Worm (Caenorhabditis elegans) whole organism, dauer: ENCODE measurements around the gene F17A2.16.
"Not testable (repeated sequence)": the region's sequence is repeated elsewhere in the genome, so short reads cannot be mapped to it uniquely, and the experiment has no call there.

Source experiments
- unc-62 ChIP-seq: sonication (generic microtip); optimal IDR thresholded peaks from 2 replicates; lab custom pipeline; 2017; ENCODE audit warnings: missing biosample characterization, missing genetic modification reagents, missing genetic modification characterization

Gene F17A2.16

DNA sequence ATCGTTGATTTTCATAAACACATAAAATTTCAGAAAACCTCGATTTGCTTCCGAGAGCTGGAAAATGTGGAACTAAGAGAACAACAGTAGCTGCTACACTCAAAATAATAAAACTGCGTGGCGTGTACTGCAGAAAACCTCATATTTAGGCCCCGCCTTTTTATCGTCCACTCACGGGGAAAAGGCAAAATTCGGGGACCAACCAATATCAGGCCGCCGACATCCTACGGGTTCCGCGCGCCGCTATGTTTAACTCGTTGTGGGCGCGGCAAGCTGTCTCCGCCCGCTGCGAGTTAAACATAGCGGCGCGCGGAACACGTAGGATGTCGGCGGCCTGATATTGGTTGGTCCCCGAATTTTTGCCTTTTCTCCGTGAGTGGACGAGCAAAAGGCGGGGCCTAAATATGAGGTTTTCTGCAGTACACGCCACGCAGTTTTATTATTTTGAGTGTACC, at the start of gene F17A2.16:
Gene F17A2.16 (plus strand): TSS at position 405 of the 455 bp plus-strand sequence.
- TF ChIP-seq unc-62 = not testable (repeated sequence)

DNA sequence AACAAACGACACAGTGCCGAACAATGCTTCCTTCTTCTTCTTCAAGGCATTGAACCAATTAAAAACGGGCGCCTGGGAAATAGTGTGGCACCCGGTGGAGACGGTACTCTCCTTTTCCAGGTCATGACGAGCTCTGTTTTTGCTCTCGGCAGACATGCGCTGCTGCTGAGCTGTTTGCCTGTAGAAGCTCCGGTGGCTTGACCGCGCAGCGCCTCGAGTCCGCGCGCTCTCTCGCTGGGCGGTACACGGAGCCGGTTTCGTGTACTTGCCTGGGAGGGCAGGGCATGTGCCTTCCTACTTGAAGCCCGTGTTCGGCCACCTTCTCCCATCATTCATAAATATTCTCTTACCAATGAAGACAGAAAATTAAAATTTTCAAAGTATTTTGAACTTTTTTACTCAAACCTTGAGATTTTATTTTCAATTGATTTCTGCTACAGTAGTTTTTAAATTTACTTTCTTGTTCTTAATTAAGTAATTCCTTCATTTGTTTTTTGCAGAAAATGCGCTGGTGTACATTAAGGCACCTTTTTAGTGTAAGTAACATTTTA, 47.8 kb upstream of the F17A2.16 start, which contains the start of gene E01G6.1:
Gene E01G6.1 (plus strand): TSS at position 501 of the 551 bp plus-strand sequence.
- no peak for TF ChIP-seq unc-62

DNA sequence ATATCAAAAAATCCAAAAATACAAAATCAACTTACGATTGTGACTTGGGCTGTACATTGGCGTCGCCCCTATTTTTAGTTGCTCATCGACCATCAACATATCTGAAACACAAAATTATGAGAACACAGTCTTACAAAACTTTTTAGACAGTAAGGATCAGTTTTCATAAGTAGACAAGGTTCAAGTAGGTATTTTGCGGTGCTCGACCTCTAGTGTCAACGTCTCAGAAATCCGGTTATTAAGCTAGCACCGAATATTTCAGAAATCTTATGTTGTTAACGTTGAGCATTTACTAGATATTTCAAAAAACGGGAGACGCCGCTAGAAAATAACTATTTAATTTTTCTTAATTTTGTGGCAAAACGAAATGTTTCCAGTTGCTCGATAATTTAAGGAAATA, 37.4 kb upstream of the F17A2.16 start, which contains the start of gene otpl-8:
Gene otpl-8 (minus strand): TSS at position 101 of the 400 bp plus-strand sequence.
- TF ChIP-seq unc-62 = no peak

DNA sequence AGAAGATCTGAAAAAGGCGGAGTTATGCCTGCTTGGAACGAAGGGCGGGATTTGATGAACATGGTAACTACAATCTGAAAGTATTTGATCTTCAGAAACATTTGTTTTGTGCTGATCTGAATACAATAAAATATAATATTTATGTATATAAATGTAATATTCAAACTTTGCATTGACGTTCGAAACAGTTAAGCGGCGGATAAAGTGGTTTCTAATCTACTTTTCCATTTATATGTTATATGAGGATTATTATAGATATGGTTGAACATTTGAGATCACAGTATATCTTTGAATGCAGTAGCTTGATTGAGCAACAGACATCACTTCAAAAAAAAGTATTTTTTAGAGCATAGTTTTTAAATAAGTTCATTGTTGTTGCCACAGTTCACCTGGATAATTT, 34.4 kb upstream of the F17A2.16 start, which contains the start of gene H19J13.2:
Gene H19J13.2 (minus strand): TSS at position 101 of the 400 bp plus-strand sequence.
- no peak for TF ChIP-seq unc-62

DNA sequence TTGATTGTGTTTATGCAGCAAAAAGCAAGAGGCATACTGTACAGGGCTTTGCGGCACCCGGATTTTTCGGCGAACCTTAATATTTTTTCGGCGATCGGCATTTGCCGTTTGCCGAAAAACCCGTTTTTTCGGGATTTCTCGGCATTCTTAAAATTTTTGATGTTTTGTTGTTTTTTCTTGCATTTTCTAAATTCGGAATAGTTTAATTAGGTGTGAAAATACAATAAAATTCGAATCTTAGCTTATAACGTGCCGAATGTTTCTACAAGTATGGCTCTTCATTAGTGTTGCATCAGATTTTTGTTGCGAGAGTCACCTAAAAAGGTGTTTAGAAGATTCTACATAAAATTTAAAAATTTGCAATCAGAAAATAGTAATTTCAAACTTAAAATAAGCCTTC, 32.7 kb upstream of the F17A2.16 start, which contains the start of gene C04B4.6:
Gene C04B4.6 (minus strand): TSS at position 101 of the 400 bp plus-strand sequence.
- no peak for TF ChIP-seq unc-62

DNA sequence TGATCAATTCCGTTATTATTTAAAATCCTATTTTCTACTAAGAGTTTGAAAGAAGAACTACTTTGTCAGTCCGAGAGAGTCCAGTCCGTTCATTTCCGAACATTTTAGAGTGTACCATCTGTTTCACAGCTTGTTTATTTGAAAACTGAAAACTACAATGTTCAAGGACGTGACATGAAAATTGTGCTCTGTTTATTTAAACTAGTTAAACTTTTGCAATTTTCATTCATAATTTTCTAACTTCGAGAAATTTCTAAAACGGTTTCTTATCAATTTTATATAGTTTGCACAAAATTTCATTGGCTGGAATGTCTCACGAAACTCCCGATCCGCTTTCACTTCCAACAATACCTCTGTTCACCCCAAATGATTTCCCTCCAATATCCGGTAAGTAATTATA, 27.8 kb upstream of the F17A2.16 start, which contains the start of gene C04B4.1:
Gene C04B4.1 (plus strand): TSS at position 301 of the 400 bp plus-strand sequence.
- no peak for TF ChIP-seq unc-62

DNA sequence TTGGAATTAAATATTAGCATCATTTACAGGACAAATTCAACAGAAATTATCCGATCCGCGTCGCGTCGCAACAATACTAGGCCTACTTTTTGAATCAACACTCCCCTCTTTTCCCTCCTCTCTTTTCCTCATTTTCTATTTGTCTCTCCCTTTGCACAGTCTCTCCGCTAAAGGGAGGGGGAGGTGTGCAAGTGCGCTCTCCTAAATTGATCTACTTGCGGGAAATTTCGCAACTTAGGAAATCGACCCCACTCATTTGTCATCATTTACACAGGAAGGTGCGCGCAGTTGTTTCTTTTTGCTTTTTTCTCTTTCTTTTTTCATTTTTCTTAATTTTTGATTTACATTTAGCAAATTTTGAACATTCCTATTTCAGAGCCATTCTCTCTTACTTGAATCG, 25.3 kb upstream of the F17A2.16 start, which contains the start of gene C04B4.2:
Gene C04B4.2 (plus strand): TSS at position 371 of the 400 bp plus-strand sequence.
- no peak for TF ChIP-seq unc-62

DNA sequence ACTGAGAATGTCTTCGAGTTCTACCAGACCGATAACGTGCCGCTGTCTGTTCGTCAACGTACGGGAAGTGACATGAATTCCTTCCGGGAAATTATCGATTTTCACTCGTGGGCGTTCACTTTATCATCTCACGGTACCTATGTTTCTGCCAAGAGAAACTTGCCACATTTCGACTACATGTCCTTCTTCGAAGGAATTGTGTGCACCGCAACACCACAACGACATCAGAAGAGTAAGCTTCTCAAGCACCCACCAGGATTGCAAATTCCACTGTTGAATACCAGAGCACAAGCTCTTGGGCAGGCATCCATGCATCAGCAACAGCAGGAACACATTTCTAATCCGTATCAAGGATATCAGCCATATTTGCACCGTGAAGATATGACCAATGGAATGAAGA, 24.1 kb upstream of the F17A2.16 start:
- no peak for TF ChIP-seq unc-62

DNA sequence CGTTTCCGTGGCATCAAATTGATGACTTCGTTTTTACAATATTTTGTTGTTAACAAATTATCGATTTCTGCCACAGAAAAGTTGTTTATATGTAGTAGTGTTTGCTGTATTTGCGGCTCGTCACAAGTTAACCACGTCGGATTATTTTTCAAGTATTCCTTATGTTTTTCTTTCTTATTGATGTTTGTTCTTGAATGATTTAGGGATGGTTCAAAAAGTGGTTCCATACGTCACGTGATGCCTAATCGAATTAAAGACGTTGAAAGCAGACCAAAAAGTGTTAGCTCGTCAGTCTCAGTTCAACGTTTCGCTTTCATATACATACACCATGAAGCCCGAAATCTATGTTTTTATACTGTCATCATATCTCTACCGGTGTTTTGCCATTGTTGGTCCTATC, 22.8 kb upstream of the F17A2.16 start, which contains the start of gene lips-2:
Gene lips-2 (plus strand): TSS at position 301 of the 400 bp plus-strand sequence.
- TF ChIP-seq unc-62 = no peak

DNA sequence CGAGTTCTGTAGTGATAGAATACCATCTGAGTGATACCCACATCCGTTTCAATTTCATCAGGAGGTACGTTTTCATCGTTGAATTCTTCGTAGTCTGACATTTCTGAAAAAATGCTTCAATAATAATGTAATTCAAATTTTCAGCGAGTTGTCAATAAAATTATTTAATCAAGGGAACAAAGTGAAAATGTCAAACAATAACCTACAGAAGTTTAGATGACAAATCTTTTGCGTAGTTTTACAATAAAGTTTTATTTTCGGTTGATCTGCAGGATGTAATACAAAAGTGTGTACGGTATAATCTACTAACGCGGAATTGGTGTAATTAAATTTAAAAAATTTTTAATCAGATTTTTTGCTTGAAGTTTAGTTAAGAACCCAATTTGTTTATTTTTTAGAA, 20.0 kb upstream of the F17A2.16 start, which contains the start of gene C04B4.5:
Gene C04B4.5 (minus strand): TSS at position 101 of the 400 bp plus-strand sequence.
- TF ChIP-seq unc-62 = no peak

DNA sequence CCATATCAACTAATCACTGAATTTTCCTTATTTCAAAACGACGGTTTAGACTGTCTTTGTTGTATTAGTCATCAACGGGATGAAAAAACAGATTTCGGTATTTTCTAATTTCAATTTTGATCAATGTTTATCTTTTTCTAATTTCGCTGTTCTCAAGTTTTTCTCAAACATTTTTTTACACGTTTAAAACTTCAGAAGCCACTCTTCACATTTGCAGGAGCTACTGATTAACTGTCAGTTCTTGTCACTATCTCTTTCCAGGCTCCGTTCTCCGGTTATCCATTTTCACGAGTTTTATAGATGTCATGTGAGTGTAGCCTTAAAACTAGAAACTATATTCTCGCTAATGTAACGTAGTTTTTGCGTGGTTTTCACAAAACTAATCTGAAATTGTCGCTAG, 17.7 kb upstream of the F17A2.16 start, which contains the start of gene C04B4.4:
Gene C04B4.4 (plus strand): TSS at position 301 of the 400 bp plus-strand sequence.
- TF ChIP-seq unc-62 = no peak

DNA sequence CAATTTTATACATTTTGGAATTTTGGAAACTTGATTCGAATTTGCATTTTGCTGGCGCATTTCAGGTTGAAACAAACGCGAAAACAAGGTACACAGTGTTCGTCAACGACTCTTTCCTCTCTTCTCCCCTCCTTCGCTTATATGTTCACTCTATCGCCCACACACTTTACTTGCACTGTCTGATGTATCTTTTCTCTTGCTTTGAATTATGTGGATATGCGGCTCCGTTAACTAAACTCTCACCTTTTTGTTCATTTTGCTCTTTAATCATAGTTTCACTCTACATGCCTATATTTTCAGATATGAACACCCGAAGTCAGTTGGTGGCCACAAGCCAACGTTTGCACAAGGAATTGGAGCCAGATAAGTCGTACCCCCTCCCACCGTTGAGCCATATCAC, 14.0 kb upstream of the F17A2.16 start, which contains the start of gene W06D11.1:
Gene W06D11.1 (plus strand): TSS at position 301 of the 400 bp plus-strand sequence.
- TF ChIP-seq unc-62 = no peak

DNA sequence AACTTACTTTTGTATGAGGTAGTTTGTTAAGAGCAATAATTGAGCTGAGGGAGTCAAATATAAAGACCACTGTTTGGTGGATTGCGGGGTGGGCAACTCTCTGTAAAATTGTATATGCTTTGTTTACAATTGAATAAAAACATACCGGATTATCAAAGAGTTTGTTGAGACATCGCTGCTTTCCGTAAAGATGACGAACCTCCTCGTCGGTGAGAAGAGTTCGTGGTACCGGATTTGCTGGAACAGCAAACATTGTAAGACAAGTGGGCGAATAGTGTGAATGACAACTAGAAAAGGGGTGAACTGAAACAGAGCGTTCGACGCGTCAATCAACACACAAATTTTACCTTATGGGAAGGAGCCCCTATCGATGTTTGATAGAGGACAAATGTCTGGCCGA, 11.9 kb upstream of the F17A2.16 start, which contains the start of gene W06D11.2:
Gene W06D11.2 (minus strand): TSS at position 339 of the 400 bp plus-strand sequence.
- TF ChIP-seq unc-62 = no peak

DNA sequence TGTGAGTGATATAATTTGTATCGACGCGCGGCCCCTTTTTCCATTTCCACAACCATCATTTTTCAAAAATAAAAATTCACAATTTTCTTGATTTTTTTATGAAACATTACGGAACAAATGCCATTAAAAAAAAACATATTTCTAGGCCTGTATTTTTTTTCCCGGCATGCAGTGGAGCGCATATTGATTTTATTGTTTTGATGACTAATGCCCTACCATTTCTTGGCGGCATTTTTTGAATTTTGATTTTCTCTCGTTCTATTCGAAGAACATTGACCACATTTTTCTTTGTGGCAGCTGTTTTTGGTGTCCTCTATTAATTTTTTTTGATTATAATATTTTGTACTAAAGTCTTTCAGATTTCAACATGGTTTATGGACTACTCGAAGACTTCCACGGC, 9.9 kb upstream of the F17A2.16 start, which contains the start of gene W06D11.3:
Gene W06D11.3 (plus strand): TSS at position 360 of the 400 bp plus-strand sequence.
- TF ChIP-seq unc-62 = no peak

DNA sequence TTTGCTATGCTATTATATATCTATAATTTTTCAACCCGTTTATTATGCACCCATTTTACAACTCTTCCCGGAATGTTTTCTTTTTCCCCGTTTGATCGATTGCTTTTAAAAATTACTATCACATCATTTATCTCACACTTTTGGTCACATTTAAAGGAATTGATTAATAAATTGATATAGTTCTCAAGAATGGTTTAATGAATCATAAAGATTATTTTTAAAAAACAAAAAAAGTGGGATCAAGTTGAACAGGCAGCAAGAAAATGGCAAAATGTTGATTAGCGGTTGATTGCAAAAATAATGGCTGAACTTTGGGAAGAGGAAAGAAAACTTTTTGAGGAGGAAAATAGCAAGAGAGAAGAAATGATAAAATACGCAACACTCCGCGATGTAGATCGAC, 8.4 kb upstream of the F17A2.16 start, which contains the start of gene W06D11.5:
Gene W06D11.5 (plus strand): TSS at position 301 of the 400 bp plus-strand sequence.
- TF ChIP-seq unc-62 = no peak

DNA sequence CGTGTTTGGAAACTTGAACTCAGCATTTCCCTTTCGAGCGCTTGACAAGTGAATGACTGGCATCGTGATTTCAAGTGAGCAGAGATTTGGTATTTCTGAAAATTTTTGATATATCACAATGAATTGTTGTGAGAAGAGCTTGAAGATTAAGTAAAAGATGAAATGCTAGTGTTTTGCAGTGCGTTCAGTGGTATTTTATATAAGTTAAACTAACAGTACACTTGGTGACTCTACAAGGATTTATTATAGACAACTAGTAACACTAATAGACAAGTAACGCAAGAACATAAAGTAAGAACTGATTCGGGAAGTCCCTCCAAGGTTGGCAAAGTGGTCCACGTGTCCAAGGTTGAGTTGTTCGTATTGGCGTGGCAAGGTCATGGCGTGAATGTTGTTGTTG, 5.5 kb upstream of the F17A2.16 start, which contains the start of gene dot-1.3:
Gene dot-1.3 (minus strand): TSS at position 101 of the 400 bp plus-strand sequence.
- TF ChIP-seq unc-62 = not testable (repeated sequence)

DNA sequence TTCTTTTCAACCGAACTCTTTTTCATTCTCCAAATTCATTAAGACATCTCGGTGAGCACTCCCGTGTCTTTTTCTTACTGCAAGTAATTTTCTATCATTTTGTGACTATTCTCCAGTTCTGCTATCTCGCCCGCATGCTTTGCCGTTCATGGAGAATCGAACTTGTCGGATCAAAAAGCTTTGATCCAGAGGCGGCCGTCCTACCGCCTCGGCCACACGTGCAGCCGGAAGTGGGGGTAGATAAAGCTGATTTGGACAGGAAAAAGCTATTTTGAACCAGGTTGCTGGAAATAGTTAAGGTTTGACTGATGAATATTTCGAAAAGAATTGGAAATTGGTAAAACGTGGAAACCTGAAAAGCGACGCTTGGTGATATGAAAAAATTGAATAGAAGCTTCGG, 4.0 kb upstream of the F17A2.16 start:
- TF ChIP-seq unc-62 = no peak
